Fruit fly (Drosophila melanogaster) whole organism: Measurements from ENCODE around the gene CG14258.

Source experiments
- EcR ChIP-seq, 2 experiments: fragments of >200 bp; optimal IDR thresholded peaks; 2 replicates each; lab custom pipeline; 2017; ENCODE audit warnings: missing biosample characterization in 2 of 2, missing genetic modification characterization in 2 of 2, missing genetic modification reagents in 2 of 2
- psq ChIP-seq: fragments of >200 bp; optimal IDR thresholded peaks from 2 replicates; lab custom pipeline; 2017

DNA sequence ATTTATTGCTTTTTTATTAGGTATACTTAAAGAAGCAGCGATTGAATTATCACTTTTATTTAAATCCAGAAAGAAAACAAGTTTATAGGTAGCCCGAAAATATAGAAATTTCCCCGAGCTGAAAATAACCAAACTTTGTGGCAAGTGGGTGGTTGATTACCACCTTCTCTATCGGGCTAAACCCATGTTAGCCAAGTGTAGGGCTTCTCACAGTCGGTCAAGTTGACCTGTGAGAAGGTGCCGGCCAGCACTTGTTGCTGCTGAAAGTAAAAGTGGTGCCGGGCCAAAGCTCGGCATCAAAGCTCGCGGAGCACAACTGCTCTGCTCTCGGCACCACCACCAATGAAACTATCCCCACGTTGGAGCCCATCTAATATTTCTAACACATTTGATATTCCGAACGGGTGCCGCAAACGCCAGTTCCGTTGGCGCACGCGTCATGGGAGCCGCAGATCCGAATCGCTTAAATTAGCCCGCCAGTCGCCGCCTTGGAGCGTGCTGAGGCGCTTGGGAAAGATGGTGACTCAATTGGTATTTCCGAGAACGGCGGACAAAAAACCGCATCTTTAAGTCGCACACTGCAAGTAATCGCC, 21.9 kb upstream of the CG14258 start:
- TF ChIP-seq EcR (GFP tag; optimal IDR thresholded peaks at IDR 0.05; lab: Kevin White, UChicago) = no peak
- no peak for TF ChIP-seq psq
